Fruit fly (Drosophila melanogaster) whole organism, embryonic: ENCODE measurements around the gene ast.

ENCODE experiments used
- Awh ChIP-seq: fragments of 200-800 bp; sonication (Bioruptor generic); IDR thresholded peaks from 2 replicates; pipeline ENCODE4, ENCODE4 v1.3.6; 2022; ENCODE audit warnings: missing biosample characterization, missing genetic modification characterization
- CG10147 ChIP-seq: fragments of 200-800 bp; sonication (Bioruptor generic); optimal IDR thresholded peaks from 2 replicates; lab custom pipeline; 2019; ENCODE audit warnings: missing biosample characterization, mild to moderate bottlenecking, missing genetic modification characterization, moderate library complexity
- CG10321 ChIP-seq: fragments of 200-800 bp; sonication (Bioruptor generic); IDR thresholded peaks from 2 replicates; pipeline ENCODE4 v1.3.6; 2022; ENCODE audit warnings: missing biosample characterization, missing genetic modification characterization
- CG11093 ChIP-seq: fragments of 200-800 bp; sonication (Bioruptor generic); IDR thresholded peaks from 3 replicates; pipeline ENCODE4 v1.3.6; 2022; ENCODE audit warnings: missing biosample characterization, missing genetic modification characterization
- CG15601 ChIP-seq: fragments of 200-800 bp; sonication (Bioruptor generic); optimal IDR thresholded peaks from 3 replicates; lab custom pipeline; 2019; ENCODE audit warnings: missing biosample characterization, mild to moderate bottlenecking, missing genetic modification characterization, moderate library complexity
- CG1647 ChIP-seq: fragments of 200-800 bp; sonication (Bioruptor generic); optimal IDR thresholded peaks from 3 replicates; lab custom pipeline; 2016; ENCODE audit warnings: missing biosample characterization, missing genetic modification characterization
- CG16813 ChIP-seq: fragments of 200-800 bp; sonication (Bioruptor generic); IDR thresholded peaks from 3 replicates; pipeline ENCODE4 v1.3.6; 2022; ENCODE audit warnings: missing biosample characterization, missing genetic modification characterization; ENCODE audit not compliant: partially characterized antibody
- CG18476 ChIP-seq: fragments of 200-800 bp; sonication (Bioruptor generic); optimal IDR thresholded peaks from 2 replicates; lab custom pipeline; 2016; ENCODE audit warnings: missing biosample characterization, mild to moderate bottlenecking, missing genetic modification characterization
- CG33557 ChIP-seq: fragments of 200-800 bp; sonication (Bioruptor generic); optimal IDR thresholded peaks from 2 replicates; lab custom pipeline; 2019; ENCODE audit warnings: missing biosample characterization, mild to moderate bottlenecking, missing genetic modification characterization, moderate library complexity
- CG3726 ChIP-seq: fragments of 200-800 bp; sonication (Bioruptor generic); IDR thresholded peaks from 3 replicates; pipeline ENCODE4, ENCODE4 v1.3.6; 2022; ENCODE audit warnings: missing biosample characterization, missing genetic modification characterization
- CG3847 ChIP-seq: fragments of 200-800 bp; sonication (Bioruptor generic); IDR thresholded peaks from 2 replicates; pipeline ENCODE4 v1.3.6; 2022; ENCODE audit warnings: missing biosample characterization, missing genetic modification characterization
- CG4282 ChIP-seq: fragments of 200-800 bp; sonication (Bioruptor generic); optimal IDR thresholded peaks from 2 replicates; lab custom pipeline; 2016; ENCODE audit warnings: missing biosample characterization, missing genetic modification characterization
- CG4328 ChIP-seq: fragments of 200-800 bp; sonication (Bioruptor generic); optimal IDR thresholded peaks from 3 replicates; lab custom pipeline; 2017; ENCODE audit warnings: missing biosample characterization, missing genetic modification reagents, missing genetic modification characterization
- CG43689 ChIP-seq: fragments of 200-800 bp; sonication (Bioruptor generic); IDR thresholded peaks from 2 replicates; pipeline ENCODE4 v1.3.6; 2022; ENCODE audit warnings: missing biosample characterization, missing genetic modification characterization
- CG6683 ChIP-seq: fragments of 200-800 bp; sonication (Bioruptor generic); optimal IDR thresholded peaks from 2 replicates; lab custom pipeline; 2017; ENCODE audit warnings: missing biosample characterization, mild to moderate bottlenecking, missing genetic modification characterization, missing genetic modification reagents
- CG8290 ChIP-seq, 3 experiments: fragments of 200-800 bp; sonication (Bioruptor generic); optimal IDR thresholded peaks; 2 replicates each; lab custom pipeline; 2016 to 2019; ENCODE audit warnings: missing biosample characterization in 3 of 3, missing genetic modification characterization in 3 of 3, mild to moderate bottlenecking in 2 of 3, moderate library complexity in 1 of 3
- CHES-1-like ChIP-seq: fragments of 200-800 bp; sonication (Bioruptor generic); optimal IDR thresholded peaks from 2 replicates; lab custom pipeline; 2016; ENCODE audit warnings: missing biosample characterization, missing genetic modification characterization
- Dip3 ChIP-seq: fragments of 200-800 bp; sonication (Bioruptor generic); optimal IDR thresholded peaks from 3 replicates; lab custom pipeline; 2016; ENCODE audit warnings: missing biosample characterization, missing genetic modification characterization
- Dp ChIP-seq: fragments of 200-800 bp; sonication (Bioruptor generic); optimal IDR thresholded peaks from 2 replicates; lab custom pipeline; 2018; ENCODE audit warnings: missing biosample characterization, mild to moderate bottlenecking, missing genetic modification characterization, moderate library complexity
- Drgx ChIP-seq: fragments of 200-800 bp; sonication (Bioruptor generic); IDR thresholded peaks from 2 replicates; pipeline ENCODE4 v1.3.6; 2022; ENCODE audit warnings: missing biosample characterization, missing genetic modification characterization
- ERR ChIP-seq: fragments of 200-800 bp; sonication (Bioruptor generic); optimal IDR thresholded peaks from 2 replicates; lab custom pipeline; 2016; ENCODE audit warnings: missing biosample characterization, missing genetic modification characterization
- Hr39 ChIP-seq: fragments of >200 bp; optimal IDR thresholded peaks from 2 replicates; lab custom pipeline; 2017
- Hsf ChIP-seq: fragments of 200-800 bp; sonication (Bioruptor generic); optimal IDR thresholded peaks from 3 replicates; lab custom pipeline; 2016; ENCODE audit warnings: missing biosample characterization, missing genetic modification characterization
- Neu2 ChIP-seq: fragments of 200-800 bp; sonication (Bioruptor generic); optimal IDR thresholded peaks from 3 replicates; lab custom pipeline; 2016; ENCODE audit warnings: missing biosample characterization, missing genetic modification characterization, borderline replicate concordance
- NfI ChIP-seq: fragments of 200-800 bp; sonication (Bioruptor generic); optimal IDR thresholded peaks from 3 replicates; lab custom pipeline; 2018; ENCODE audit warnings: missing biosample characterization, mild to moderate bottlenecking, missing genetic modification characterization, moderate library complexity
- Xbp1 ChIP-seq: fragments of 200-800 bp; sonication (Bioruptor generic); optimal IDR thresholded peaks from 3 replicates; lab custom pipeline; 2016; ENCODE audit warnings: missing biosample characterization, mild to moderate bottlenecking, missing genetic modification characterization
- cad ChIP-seq: fragments of >200 bp; optimal IDR thresholded peaks from 2 replicates; lab custom pipeline; 2017; ENCODE audit warnings: missing biosample characterization, missing genetic modification characterization
- caup ChIP-seq: fragments of 200-800 bp; sonication (Bioruptor generic); optimal IDR thresholded peaks from 3 replicates; lab custom pipeline; 2017; ENCODE audit warnings: missing biosample characterization, mild to moderate bottlenecking, missing genetic modification characterization, moderate library complexity; ENCODE audit not compliant: severe bottlenecking
- disco-r ChIP-seq: fragments of 200-800 bp; sonication (Bioruptor generic); optimal IDR thresholded peaks from 2 replicates; lab custom pipeline; 2016; ENCODE audit warnings: missing biosample characterization, missing genetic modification characterization
- emc ChIP-seq: fragments of 200-800 bp; sonication (Bioruptor generic); optimal IDR thresholded peaks from 2 replicates; lab custom pipeline; 2016; ENCODE audit warnings: missing biosample characterization, missing genetic modification characterization
- fd64A ChIP-seq: fragments of 200-800 bp; sonication (Bioruptor generic); optimal IDR thresholded peaks from 3 replicates; lab custom pipeline; 2018; ENCODE audit warnings: missing biosample characterization, mild to moderate bottlenecking, missing genetic modification characterization
- gem ChIP-seq: fragments of 200-800 bp; sonication (Bioruptor generic); optimal IDR thresholded peaks from 2 replicates; lab custom pipeline; 2019; ENCODE audit warnings: missing biosample characterization, mild to moderate bottlenecking, missing genetic modification characterization, moderate library complexity
- gfzf ChIP-seq: fragments of 200-800 bp; sonication (Bioruptor generic); optimal IDR thresholded peaks from 2 replicates; lab custom pipeline; 2016; ENCODE audit warnings: missing biosample characterization, mild to moderate bottlenecking, missing genetic modification characterization, moderate library complexity
- gro ChIP-seq: fragments of 200-800 bp; sonication (Bioruptor generic); optimal IDR thresholded peaks from 2 replicates; lab custom pipeline; 2016; ENCODE audit warnings: missing biosample characterization, missing genetic modification characterization
- hb ChIP-seq: fragments of 200-800 bp; sonication (Bioruptor generic); IDR thresholded peaks from 3 replicates; pipeline ENCODE4 v1.3.6; 2022; ENCODE audit warnings: missing biosample characterization, missing genetic modification characterization; ENCODE audit not compliant: partially characterized antibody
- ken ChIP-seq: fragments of 200-800 bp; sonication (Bioruptor generic); IDR thresholded peaks from 3 replicates; pipeline ENCODE4 v1.3.6; 2022; ENCODE audit warnings: missing biosample characterization, missing genetic modification characterization
- kni ChIP-seq: fragments of 200-800 bp; sonication (Bioruptor generic); optimal IDR thresholded peaks from 3 replicates; lab custom pipeline; 2017; ENCODE audit warnings: mild to moderate bottlenecking, missing biosample characterization, missing genetic modification reagents, missing genetic modification characterization
- lola ChIP-seq, 3 experiments: fragments of >200 bp in 2 of 3; fragments of 200-800 bp in 1 of 3; sonication (Bioruptor generic) in 1 of 3; optimal IDR thresholded peaks; 2 replicates each; lab custom pipeline; 2017 to 2019; ENCODE audit warnings: missing biosample characterization in 3 of 3, missing genetic modification characterization in 3 of 3, mild to moderate bottlenecking in 1 of 3, moderate library complexity in 1 of 3
- mirr ChIP-seq: fragments of 200-800 bp; sonication (Bioruptor generic); optimal IDR thresholded peaks from 3 replicates; lab custom pipeline; 2018; ENCODE audit warnings: missing biosample characterization, mild to moderate bottlenecking, missing genetic modification characterization
- mld ChIP-seq: fragments of 200-800 bp; sonication (Bioruptor generic); IDR thresholded peaks from 3 replicates; pipeline ENCODE4 v1.3.6; 2022; ENCODE audit warnings: missing biosample characterization, missing genetic modification characterization; ENCODE audit not compliant: partially characterized antibody
- nom ChIP-seq: fragments of 200-800 bp; sonication (Bioruptor generic); optimal IDR thresholded peaks from 2 replicates; lab custom pipeline; 2017; ENCODE audit warnings: missing biosample characterization, missing genetic modification characterization, mild to moderate bottlenecking, moderate library complexity, missing genetic modification reagents
- onecut ChIP-seq: fragments of 200-800 bp; sonication (Bioruptor generic); IDR thresholded peaks from 2 replicates; pipeline ENCODE4 v1.3.6; 2022; ENCODE audit warnings: missing biosample characterization, missing genetic modification characterization
- otp ChIP-seq: fragments of 200-800 bp; sonication (Bioruptor generic); IDR thresholded peaks from 3 replicates; pipeline ENCODE4, ENCODE4 v1.3.6; 2022; ENCODE audit warnings: missing biosample characterization, missing genetic modification characterization
- rib ChIP-seq: fragments of 200-800 bp; sonication (Bioruptor generic); IDR thresholded peaks from 2 replicates; pipeline ENCODE4 v1.3.6; 2022; ENCODE audit warnings: missing biosample characterization, missing genetic modification characterization
- scrt ChIP-seq: fragments of 200-800 bp; sonication (Bioruptor generic); optimal IDR thresholded peaks from 2 replicates; lab custom pipeline; 2018; ENCODE audit warnings: missing biosample characterization, mild to moderate bottlenecking, missing genetic modification characterization, moderate library complexity
- sisA ChIP-seq: fragments of 200-800 bp; sonication (Bioruptor generic); IDR thresholded peaks from 2 replicates; pipeline ENCODE4 v1.3.6; 2022; ENCODE audit warnings: missing biosample characterization, missing genetic modification characterization
- trem ChIP-seq: fragments of 200-800 bp; optimal IDR thresholded peaks from 3 replicates; lab custom pipeline; 2019; ENCODE audit warnings: missing biosample characterization, mild to moderate bottlenecking, missing genetic modification characterization, moderate library complexity
- twi ChIP-seq: fragments of 200-800 bp; optimal IDR thresholded peaks from 2 replicates; lab custom pipeline; 2019; ENCODE audit warnings: missing biosample characterization, mild to moderate bottlenecking, missing genetic modification characterization, moderate library complexity
- usp ChIP-seq: fragments of >200 bp; optimal IDR thresholded peaks from 2 replicates; lab custom pipeline; 2017; ENCODE audit warnings: missing biosample characterization, missing genetic modification characterization
- vnd ChIP-seq: fragments of 200-800 bp; sonication (Bioruptor generic); IDR thresholded peaks from 3 replicates; pipeline ENCODE4 v1.3.6; 2022; ENCODE audit warnings: missing biosample characterization, missing genetic modification characterization; ENCODE audit not compliant: partially characterized antibody

The ast gene

dm6 chr2L:1077469-1077993, at the start of gene ast, which contains the start of gene S (continued):
- TF ChIP-seq CG16813 (GFP tag; lab: Robert Waterston, UW) (peak; percentile 98), nom (peak; percentile 61), otp (0 out of 3 replicates have a peak, but pooled peaks have one; percentile 12), cad (no peak), CG10321 (no peak), Awh (GFP tag; lab: Robert Waterston, UW) (0 out of 2 replicates have a peak, but pooled peaks have one; percentile 18), ken (GFP tag; lab: Robert Waterston, UW) (no peak), CG4328 (GFP tag; lab: Kevin White, UChicago) (no peak), CG10147 (GFP tag; lab: Kevin White, UChicago) (no peak), mirr (GFP tag; lab: Kevin White, UChicago) (peak; percentile 11), Xbp1 (GFP tag; lab: Kevin White, UChicago) (peak; percentile 40), CG8290 (GFP tag; optimal IDR thresholded peaks at IDR 0.05; lab: Kevin White, UChicago) (peak; percentile 37), CG8290 (tag; optimal IDR thresholded peaks at IDR 0.05; lab: Kevin White, UChicago) (no peak), Hr39 (lab: Kevin White, UChicago) (no peak), disco-r (GFP tag; lab: Kevin White, UChicago) (no peak), Neu2 (GFP tag; lab: Kevin White, UChicago) (no peak), scrt (GFP tag; lab: Kevin White, UChicago) (peak; percentile 34), Dp (GFP tag; lab: Kevin White, UChicago) (peak; percentile 65), Drgx (GFP tag; lab: Robert Waterston, UW) (no peak), CG3726 (GFP tag; lab: Robert Waterston, UW) (no peak), gro (peak; percentile 73), emc (no peak), fd64A (no peak), CG33557 (no peak), sisA (no peak), gfzf (GFP tag; lab: Kevin White, UChicago) (peak; percentile 99), vnd (peak; percentile 93), onecut (GFP tag; lab: Robert Waterston, UW) (peak; percentile 23; the same call in 1 of the 2 replicates), CG3847 (GFP tag; lab: Robert Waterston, UW) (peak; percentile 69), CG15601 (tag; lab: Kevin White, UChicago) (peak; percentile 41), caup (GFP tag; lab: Kevin White, UChicago) (peak; percentile 3), Dip3 (no peak), NfI (no peak), hb (GFP tag; lab: Robert Waterston, UW) (peak; percentile 97), CG43689 (no peak), CG4282 (GFP tag; lab: Kevin White, UChicago) (peak; percentile 36), CG18476 (GFP tag; lab: Kevin White, UChicago) (no peak), trem (tag; lab: Kevin White, UChicago) (peak; percentile 69), twi (tag; lab: Kevin White, UChicago) (peak; percentile 22), CG1647 (GFP tag; lab: Kevin White, UChicago) (no peak), Hsf (GFP tag; lab: Kevin White, UChicago) (peak; percentile 20), kni (GFP tag; lab: Kevin White, UChicago) (peak; percentile 32), CG6683 (GFP tag; lab: Kevin White, UChicago) (no peak), mld (peak; percentile 91), ERR (GFP tag; lab: Kevin White, UChicago) (peak; percentile 51), CHES-1-like (peak; percentile 79), CG11093 (GFP tag; lab: Robert Waterston, UW) (no peak), rib (GFP tag; lab: Robert Waterston, UW) (peak; percentile 59; the same call in 1 of the 2 replicates), lola (GFP tag; optimal IDR thresholded peaks at IDR 0.05; lab: Kevin White, UChicago) (no peak), usp (GFP tag; lab: Kevin White, UChicago) (no peak), gem (tag; lab: Kevin White, UChicago) (no peak)
